ENCODE assay signal across 3 fruit fly cellular contexts in the genomic region with DNA sequence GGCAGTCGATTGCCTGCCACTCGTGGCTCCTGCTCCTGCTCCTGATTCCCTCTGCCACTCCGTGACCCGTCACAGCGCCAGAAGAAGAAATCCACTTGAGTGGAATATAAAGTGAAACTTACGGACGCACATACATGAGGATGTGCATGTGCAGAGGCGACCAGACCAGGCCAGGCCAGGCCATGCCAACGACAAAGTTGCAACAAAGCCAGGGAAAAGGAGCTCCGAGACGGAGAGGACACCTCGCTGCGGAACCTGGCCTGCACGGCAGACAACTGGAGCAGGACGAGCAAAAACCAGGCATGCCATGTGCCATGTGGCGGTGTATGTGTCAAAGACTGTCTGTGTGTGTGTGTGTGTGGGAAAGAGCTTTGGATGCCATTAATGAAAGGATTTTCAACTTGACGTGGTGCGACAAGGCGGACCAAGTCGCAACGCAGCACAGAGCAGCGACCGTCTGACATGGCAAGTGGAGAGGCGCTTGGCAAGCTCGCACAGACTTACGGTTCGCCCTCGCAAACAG.
A peak's percentile ranks its signal among the peaks of the same experiment; 100 is the strongest.
TF ChIP-seq lines count a peak whose summit lies in the region.

No protein-coding gene starts in this region.

- no peak for TF ChIP-seq CTCF in whole organism, embryonic (GFP tag; optimal IDR thresholded peaks at IDR 0.05; lab: Kevin White, UChicago)

TF ChIP-seq in whole organism, embryonic, 481 proteins besides CTCF, POLR2A, EP300 and RAD21:
- no peak for TF ChIP-seq Hr78 (GFP tag; optimal IDR thresholded peaks at IDR 0.05; lab: Kevin White, UChicago)
- no peak for TF ChIP-seq ase (GFP tag; IDR thresholded peaks at IDR 0.05; lab: Robert Waterston, UW)
- TF ChIP-seq ara (GFP tag; IDR thresholded peaks at IDR 0.05; lab: Robert Waterston, UW) = 0 out of 2 replicates have a peak, but pooled peaks have one; percentile 21
- no peak for TF ChIP-seq Dll (GFP tag; IDR thresholded peaks at IDR 0.05; lab: Robert Waterston, UW; ENCODE audit: partially characterized antibody)
- TF ChIP-seq CG17328 (GFP tag; IDR thresholded peaks at IDR 0.05; lab: Robert Waterston, UW) = 0 out of 2 replicates have a peak, but pooled peaks have one; percentile 17
- TF ChIP-seq CG8478 (optimal IDR thresholded peaks at IDR 0.05; lab: Kevin White, UChicago) = peak; percentile 64
- TF ChIP-seq CG12155 (GFP tag; optimal IDR thresholded peaks at IDR 0.05; lab: Kevin White, UChicago) = no peak
- no peak for TF ChIP-seq Dfd (GFP tag; optimal IDR thresholded peaks at IDR 0.05; lab: Kevin White, UChicago)
- TF ChIP-seq pho (GFP tag; optimal IDR thresholded peaks at IDR 0.05; lab: Kevin White, UChicago) = no peak
- TF ChIP-seq sens (GFP tag; lab: Kevin White, UChicago) = peak; percentile 1
- TF ChIP-seq cg (GFP tag; optimal IDR thresholded peaks at IDR 0.05; lab: Kevin White, UChicago) = peak; percentile 19
- 0 out of 3 replicates have a peak, but pooled peaks have one; percentile 29 for TF ChIP-seq knrl (GFP tag; IDR thresholded peaks at IDR 0.05; lab: Robert Waterston, UW; ENCODE audit: partially characterized antibody)
- no peak for TF ChIP-seq CG13424 (tag; optimal IDR thresholded peaks at IDR 0.05; lab: Kevin White, UChicago)
- TF ChIP-seq CG42726 (GFP tag; IDR thresholded peaks at IDR 0.05; lab: Robert Waterston, UW; ENCODE audit: partially characterized antibody) = no peak
- 0 out of 2 replicates have a peak, but pooled peaks have one; percentile 30 for TF ChIP-seq Bgb (GFP tag; IDR thresholded peaks at IDR 0.05; lab: Robert Waterston, UW; ENCODE audit: partially characterized antibody)
- no peak for TF ChIP-seq CG10267 (tag; optimal IDR thresholded peaks at IDR 0.05; lab: Kevin White, UChicago)
- no peak for TF ChIP-seq CG10321 (GFP tag; IDR thresholded peaks at IDR 0.05; lab: Robert Waterston, UW)
- TF ChIP-seq CG1832 (GFP tag; optimal IDR thresholded peaks at IDR 0.05; lab: Kevin White, UChicago) = no peak
- 0 out of 2 replicates have a peak, but pooled peaks have one; percentile 2 for TF ChIP-seq amos (GFP tag; IDR thresholded peaks at IDR 0.05; lab: Robert Waterston, UW; ENCODE audit: partially characterized antibody)
- TF ChIP-seq Lpt (GFP tag; optimal IDR thresholded peaks at IDR 0.05; lab: Kevin White, UChicago) = no peak
- 0 out of 3 replicates have a peak, but pooled peaks have one; percentile 17 for TF ChIP-seq ci (GFP tag; IDR thresholded peaks at IDR 0.05; lab: Robert Waterston, UW)
TF ChIP-seq in whole organism, embryonic: peak in this region for 9.

TF ChIP-seq in whole organism, prepupa, 60 proteins besides CTCF, POLR2A, EP300 and RAD21:
- no peak for TF ChIP-seq CG10631 (GFP tag; optimal IDR thresholded peaks at IDR 0.05; lab: Kevin White, UChicago)
- TF ChIP-seq Gug (GFP tag; IDR thresholded peaks at IDR 0.05; lab: Robert Waterston, UW) = no peak
- TF ChIP-seq dsx (GFP tag; optimal IDR thresholded peaks at IDR 0.05; lab: Kevin White, UChicago; ENCODE audit: poor library complexity, severe bottlenecking) = peak; percentile 93
TF ChIP-seq in whole organism, prepupa: peak in this region for 1.

TF ChIP-seq in whole organism, pupa, 21 proteins besides CTCF, POLR2A, EP300 and RAD21:
- TF ChIP-seq CG13204 (GFP tag; optimal IDR thresholded peaks at IDR 0.05; lab: Kevin White, UChicago) (peak; percentile 56), gl (tag; optimal IDR thresholded peaks at IDR 0.05; lab: Kevin White, UChicago) (no peak), Pif1B (GFP tag; optimal IDR thresholded peaks at IDR 0.05; lab: Kevin White, UChicago) (no peak), CG17806 (tag; optimal IDR thresholded peaks at IDR 0.05; lab: Kevin White, UChicago) (no peak)
TF ChIP-seq in whole organism, pupa: peak in this region for 1.
